Worm (Caenorhabditis elegans) whole organism, L4 larva: Measurements from ENCODE around the gene btb-19.

Source experiments
- daf-19 ChIP-seq: fragments of 200-800 bp; sonication (Bioruptor generic); conservative IDR thresholded peaks from 2 replicates; pipeline ENCODE4 v1.3.6; 2022; ENCODE audit warnings: missing genetic modification characterization, missing compliant biosample characterization
- dpl-1 ChIP-seq: fragments of 150-350 bp; optimal IDR thresholded peaks from 2 replicates; lab custom pipeline; 2014; ENCODE audit warnings: missing biosample characterization, missing genetic modification reagents, missing genetic modification characterization
- egl-27 ChIP-seq: sonication (generic microtip); optimal IDR thresholded peaks from 3 replicates; lab custom pipeline; 2017; ENCODE audit warnings: missing biosample characterization, missing genetic modification reagents, missing genetic modification characterization
- fkh-10 ChIP-seq: fragments of 150-350 bp; optimal IDR thresholded peaks from 2 replicates; lab custom pipeline; 2014; ENCODE audit warnings: missing biosample characterization, missing genetic modification reagents, missing genetic modification characterization
- lin-15B ChIP-seq: fragments of 150-350 bp; sonication (generic microtip); optimal IDR thresholded peaks from 3 replicates; lab custom pipeline; 2014; ENCODE audit warnings: missing biosample characterization, missing genetic modification characterization
- lin-39 ChIP-seq: fragments of 150-350 bp; optimal IDR thresholded peaks from 2 replicates; lab custom pipeline; 2014; ENCODE audit warnings: missing biosample characterization, missing genetic modification reagents, missing genetic modification characterization
- nhr-41 ChIP-seq: fragments of 200-800 bp; sonication (Bioruptor generic); IDR thresholded peaks from 2 replicates; pipeline ENCODE4 v1.3.6; 2022; ENCODE audit warnings: missing genetic modification reagents, missing genetic modification characterization, missing compliant biosample characterization
- nhr-42 ChIP-seq: fragments of 200-800 bp; sonication (Bioruptor generic); IDR thresholded peaks from 2 replicates; pipeline ENCODE4 v1.3.6; 2022; ENCODE audit warnings: missing genetic modification characterization, missing compliant biosample characterization
- pha-4 ChIP-seq, 2 experiments: fragments of 150-350 bp in 1 of 2; fragments of 200-800 bp in 1 of 2; sonication (Bioruptor generic) in 1 of 2; IDR thresholded peaks in 1 of 2; optimal IDR thresholded peaks in 1 of 2; 2 replicates each; pipeline versions ENCODE4 v1.3.6 to Lab custom; 2014 to 2022; ENCODE audit warnings: missing genetic modification characterization in 2 of 2, missing genetic modification reagents in 2 of 2, missing biosample characterization in 1 of 2, missing compliant biosample characterization in 1 of 2
- pqm-1 ChIP-seq: sonication (generic microtip); optimal IDR thresholded peaks from 2 replicates; lab custom pipeline; 2017; ENCODE audit warnings: missing biosample characterization, missing genetic modification characterization
- skn-1 ChIP-seq: fragments of 150-350 bp; optimal IDR thresholded peaks from 2 replicates; lab custom pipeline; 2014; ENCODE audit warnings: missing biosample characterization, missing genetic modification characterization

- no peak for TF ChIP-seq fkh-10 (GFP tag; lab: Kevin White, UChicago)
- TF ChIP-seq dpl-1 (GFP tag; lab: Kevin White, UChicago): no peak
- TF ChIP-seq pha-4 (GFP tag; IDR thresholded peaks at IDR 0.05; lab: Robert Waterston, UW): no peak
- TF ChIP-seq pha-4 (tag; optimal IDR thresholded peaks at IDR 0.05; lab: Kevin White, UChicago): no peak
- TF ChIP-seq lin-39 (tag; lab: Kevin White, UChicago): no peak
- no peak for TF ChIP-seq egl-27 (tag; lab: Kevin White, UChicago)
- TF ChIP-seq skn-1 (tag; lab: Kevin White, UChicago): no peak
- TF ChIP-seq pqm-1 (tag; lab: Kevin White, UChicago): no peak
- no peak for TF ChIP-seq nhr-41
- no peak for TF ChIP-seq daf-19 (GFP tag; lab: Robert Waterston, UW)
- no peak for TF ChIP-seq nhr-42 (GFP tag; lab: Robert Waterston, UW)
- no peak for TF ChIP-seq lin-15B (tag; lab: Kevin White, UChicago)
Measured at ce11 chrII:14534000-14534399, 12.1 kb upstream of the btb-19 start, which contains the start of gene C04H5.1.
